Worm (Caenorhabditis elegans) whole organism, L4/young adult: ENCODE results near the gene K11H3.2.

Experiments used
- W03F9.2 ChIP-seq: fragments of 150-350 bp; optimal IDR thresholded peaks from 2 replicates; lab custom pipeline; 2014; ENCODE audit warnings: missing biosample characterization, missing genetic modification characterization
- him-1 ChIP-seq: sonication (generic microtip); optimal IDR thresholded peaks from 2 replicates; lab custom pipeline; 2016; ENCODE audit warnings: missing genotype, missing genetic modification reagents, missing genetic modification characterization, missing compliant biosample characterization

DNA sequence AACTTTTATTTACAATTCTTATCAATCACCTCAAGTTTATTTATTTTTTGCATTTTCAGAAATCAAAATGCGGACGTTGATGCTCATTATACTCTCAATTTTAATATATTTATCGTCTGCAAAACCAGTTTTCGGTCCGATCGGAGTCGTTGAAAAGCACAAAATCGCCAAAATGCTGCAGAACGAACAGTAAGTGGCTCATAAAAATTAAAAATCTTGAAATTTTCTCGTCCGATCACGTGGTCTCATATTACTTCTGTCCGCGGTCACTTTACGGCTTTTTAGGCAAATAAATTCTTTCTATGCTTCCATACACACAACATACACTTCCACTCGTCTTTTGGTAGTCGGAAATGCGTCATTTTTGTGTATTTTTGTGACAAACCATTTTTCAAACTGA is 2.5 kb upstream of the K11H3.2 start, which contains the start of gene K11H3.5:
- TF ChIP-seq him-1 (no peak), W03F9.2 (tag; lab: Kevin White, UChicago) (no peak)
